Fruit fly (Drosophila melanogaster): ENCODE data around the gene CG11333.

CG11333 gene

DNA sequence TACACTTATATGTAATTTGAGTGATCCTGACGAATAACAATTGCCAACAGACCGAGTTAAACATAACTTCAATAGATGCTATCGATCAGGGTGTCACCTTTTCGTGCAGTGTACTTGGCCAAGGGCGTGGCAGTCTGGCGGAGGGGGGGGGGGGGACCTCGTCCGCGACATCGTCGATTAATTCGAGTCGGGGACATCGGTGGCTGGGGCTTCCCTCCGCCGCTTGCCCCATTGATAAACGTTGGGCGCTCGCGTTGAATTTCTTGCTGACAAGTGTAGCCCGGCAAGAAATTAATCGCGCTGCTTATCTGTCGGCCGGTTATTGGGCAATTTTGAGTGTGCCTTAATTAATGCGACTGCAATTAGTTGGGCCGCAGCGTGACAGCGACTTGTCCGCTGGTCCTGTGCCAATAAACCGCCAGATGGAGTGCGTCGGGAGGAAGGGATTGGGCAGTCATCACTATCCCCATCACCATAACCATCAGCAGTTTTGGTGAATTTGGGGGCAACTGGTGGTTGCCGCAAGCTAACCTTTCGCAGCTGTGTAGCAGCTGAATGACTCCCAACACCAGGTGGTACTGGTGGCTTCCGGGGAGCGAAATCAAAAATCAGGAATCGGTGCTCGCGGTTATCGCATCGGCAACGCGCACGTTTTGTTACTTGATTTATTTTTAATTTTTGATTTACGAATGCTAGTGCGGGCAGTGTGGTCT, 646 bp upstream of the CG11333 start (continued):
- TF ChIP-seq scrt (GFP tag; optimal IDR thresholded peaks at IDR 0.05) (peak; percentile 72), Atf6 (GFP tag; IDR thresholded peaks at IDR 0.05) (peak; percentile 53; the same call in 1 of the 2 replicates), Med (GFP tag) (peak; percentile 81), ATbp (GFP tag; optimal IDR thresholded peaks at IDR 0.05) (no peak), ac (GFP tag; optimal IDR thresholded peaks at IDR 0.05) (no peak), Xrp1 (GFP tag; IDR thresholded peaks at IDR 0.05) (no peak), HmgD (GFP tag; optimal IDR thresholded peaks at IDR 0.05) (no peak), lmd (GFP tag; IDR thresholded peaks at IDR 0.05) (peak; percentile 12; the same call in 1 of the 2 replicates), CG12659 (GFP tag; optimal IDR thresholded peaks at IDR 0.05) (peak; percentile 19), abd-A (tag; optimal IDR thresholded peaks at IDR 0.05) (no peak), zfh2 (GFP tag; optimal IDR thresholded peaks at IDR 0.05) (no peak), Atf-2 (GFP tag; optimal IDR thresholded peaks at IDR 0.05) (no peak), exex (tag; optimal IDR thresholded peaks at IDR 0.05) (peak; percentile 60), CG3065 (GFP tag; optimal IDR thresholded peaks at IDR 0.05) (peak; percentile 72), ftz-f1 (GFP tag; optimal IDR thresholded peaks at IDR 0.05) (peak; percentile 65), CG2889 (GFP tag; IDR thresholded peaks at IDR 0.05) (peak; percentile 77), CG31365 (tag; optimal IDR thresholded peaks at IDR 0.05) (no peak), ham (GFP tag; IDR thresholded peaks at IDR 0.05) (no peak), knrl (GFP tag; IDR thresholded peaks at IDR 0.05; ENCODE audit: partially characterized antibody) (0 out of 3 replicates have a peak, but pooled peaks have one; percentile 30), kah (GFP tag; optimal IDR thresholded peaks at IDR 0.05) (peak; percentile 66), dpn (GFP tag; optimal IDR thresholded peaks at IDR 0.05) (peak in 1 of 2 experiments; percentile 1), lilli (GFP tag; optimal IDR thresholded peaks at IDR 0.05) (peak; percentile 38), Eip74EF (GFP tag; optimal IDR thresholded peaks at IDR 0.05) (no peak), jigr1 (GFP tag; IDR thresholded peaks at IDR 0.05) (no peak), CG7839 (tag; optimal IDR thresholded peaks at IDR 0.05) (peak; percentile 10), E2f2 (GFP tag; IDR thresholded peaks at IDR 0.05) (no peak), CG4820 (GFP tag; optimal IDR thresholded peaks at IDR 0.05) (no peak), slbo (GFP tag; IDR thresholded peaks at IDR 0.05) (peak; percentile 36; the same call in 1 of the 2 replicates), Dll (GFP tag; IDR thresholded peaks at IDR 0.05; ENCODE audit: partially characterized antibody) (0 out of 4 replicates have a peak, but pooled peaks have one; percentile 11), CG15514 (GFP tag; optimal IDR thresholded peaks at IDR 0.05) (no peak), row (GFP tag; IDR thresholded peaks at IDR 0.05) (peak; percentile 52), CG6791 (GFP tag; IDR thresholded peaks at IDR 0.05; ENCODE audit: partially characterized antibody) (no peak), CG8478 (optimal IDR thresholded peaks at IDR 0.05) (no peak), Doc2 (GFP tag; IDR thresholded peaks at IDR 0.05) (no peak), chinmo (GFP tag; IDR thresholded peaks at IDR 0.05; ENCODE audit: partially characterized antibody) (0 out of 4 replicates have a peak, but pooled peaks have one; percentile 8), MBD-R2 (GFP tag; IDR thresholded peaks at IDR 0.05) (peak; percentile 24; the same call in 1 of the 2 replicates), Dfd (GFP tag; optimal IDR thresholded peaks at IDR 0.05) (no peak), schlank (tag; optimal IDR thresholded peaks at IDR 0.05) (no peak), CG13424 (tag; optimal IDR thresholded peaks at IDR 0.05) (no peak), zf30C (GFP tag; optimal IDR thresholded peaks at IDR 0.05) (peak; percentile 57), Blimp-1 (GFP tag; optimal IDR thresholded peaks at IDR 0.05) (no peak), CG4404 (GFP tag; IDR thresholded peaks at IDR 0.05) (no peak), Opbp (GFP tag; IDR thresholded peaks at IDR 0.05; ENCODE audit: partially characterized antibody) (no peak), PHDP (tag; optimal IDR thresholded peaks at IDR 0.05) (no peak), Hr39 (optimal IDR thresholded peaks at IDR 0.05) (peak; percentile 79), MESR4 (GFP tag; optimal IDR thresholded peaks at IDR 0.05) (peak; percentile 32)
